Worm (Caenorhabditis elegans) whole organism, L2 larva: ENCODE results near the gene Y24F12A.1.

Experiments
- C34F6.9 ChIP-seq: fragments of 150-350 bp; optimal IDR thresholded peaks from 2 replicates; lab custom pipeline; 2014; ENCODE audit warnings: missing biosample characterization, missing genetic modification characterization
- F13H6.1 ChIP-seq: sonication (generic microtip); optimal IDR thresholded peaks from 2 replicates; lab custom pipeline; 2016; ENCODE audit warnings: missing genetic modification characterization, missing compliant biosample characterization
- Y55F3AM.14 ChIP-seq: fragments of 200-800 bp; sonication (Bioruptor generic); optimal IDR thresholded peaks from 2 replicates; lab custom pipeline; 2018; ENCODE audit warnings: mild to moderate bottlenecking, missing genetic modification characterization, missing compliant biosample characterization
- ZK546.5 ChIP-seq: sonication (generic microtip); optimal IDR thresholded peaks from 2 replicates; lab custom pipeline; 2017; ENCODE audit warnings: missing biosample characterization, missing genetic modification characterization
- aly-2 ChIP-seq: fragments of 150-350 bp; optimal IDR thresholded peaks from 2 replicates; lab custom pipeline; 2014; ENCODE audit warnings: missing biosample characterization, missing genetic modification characterization
- ama-1 ChIP-seq: fragments of 150-350 bp; optimal IDR thresholded peaks from 2 replicates; lab custom pipeline; 2018; ENCODE audit warnings: inconsistent platforms
- blmp-1 ChIP-seq: sonication (generic microtip); optimal IDR thresholded peaks from 2 replicates; lab custom pipeline; 2017; ENCODE audit warnings: missing genetic modification characterization, mild to moderate bottlenecking, missing compliant biosample characterization, antibody characterized with exemption, moderate library complexity; ENCODE audit not compliant: insufficient read depth
- ceh-16 ChIP-seq: fragments of 150-350 bp; optimal IDR thresholded peaks from 2 replicates; lab custom pipeline; 2014; ENCODE audit warnings: missing biosample characterization, missing genetic modification characterization
- ceh-82 ChIP-seq: fragments of 150-350 bp; optimal IDR thresholded peaks from 2 replicates; lab custom pipeline; 2014; ENCODE audit warnings: missing biosample characterization, missing genetic modification characterization
- crh-2 ChIP-seq: sonication (generic microtip); optimal IDR thresholded peaks from 2 replicates; lab custom pipeline; 2017; ENCODE audit warnings: missing biosample characterization, missing genetic modification characterization
- elt-1 ChIP-seq: fragments of 150-350 bp; optimal IDR thresholded peaks from 2 replicates; lab custom pipeline; 2014; ENCODE audit warnings: missing biosample characterization, missing genetic modification characterization
- elt-3 ChIP-seq: sonication (generic microtip); optimal IDR thresholded peaks from 2 replicates; lab custom pipeline; 2017; ENCODE audit warnings: missing biosample characterization, missing genetic modification characterization
- fos-1 ChIP-seq: fragments of 150-350 bp; optimal IDR thresholded peaks from 2 replicates; lab custom pipeline; 2014; ENCODE audit warnings: missing biosample characterization, missing genetic modification characterization
- gmeb-1 ChIP-seq: fragments of 150-350 bp; optimal IDR thresholded peaks from 2 replicates; lab custom pipeline; 2014; ENCODE audit warnings: missing biosample characterization, missing genetic modification characterization
- lin-11 ChIP-seq: fragments of 150-350 bp; sonication (generic microtip); optimal IDR thresholded peaks from 2 replicates; lab custom pipeline; 2014; ENCODE audit warnings: missing biosample characterization, missing genetic modification characterization, inconsistent platforms, mixed read lengths
- lin-13 ChIP-seq: fragments of 150-350 bp; optimal IDR thresholded peaks from 2 replicates; lab custom pipeline; 2014; ENCODE audit warnings: missing biosample characterization, missing genetic modification reagents, missing genetic modification characterization
- lsy-2 ChIP-seq, 2 experiments: fragments of 150-350 bp in 1 of 2; sonication (generic microtip) in 1 of 2; optimal IDR thresholded peaks; 2 replicates each; lab custom pipeline; 2014 to 2017; ENCODE audit warnings: missing biosample characterization in 2 of 2, missing genetic modification characterization in 2 of 2
- mbf-1 ChIP-seq: sonication (generic microtip); optimal IDR thresholded peaks from 2 replicates; lab custom pipeline; 2017; ENCODE audit warnings: missing biosample characterization, missing genetic modification characterization
- mdl-1 ChIP-seq, 2 experiments: fragments of 150-350 bp in 1 of 2; sonication (generic microtip) in 1 of 2; optimal IDR thresholded peaks; 2 replicates each; lab custom pipeline; 2017; ENCODE audit warnings: missing biosample characterization in 2 of 2, missing genetic modification characterization in 2 of 2
- nhr-10 ChIP-seq: sonication (generic microtip); optimal IDR thresholded peaks from 2 replicates; lab custom pipeline; 2017; ENCODE audit warnings: missing biosample characterization, missing genetic modification characterization
- nhr-11 ChIP-seq: fragments of 150-350 bp; optimal IDR thresholded peaks from 2 replicates; lab custom pipeline; 2014; ENCODE audit warnings: missing biosample characterization, missing genetic modification characterization
- nhr-12 ChIP-seq: fragments of 150-350 bp; optimal IDR thresholded peaks from 2 replicates; lab custom pipeline; 2014; ENCODE audit warnings: missing biosample characterization, missing genetic modification characterization
- nhr-129 ChIP-seq: fragments of 150-350 bp; optimal IDR thresholded peaks from 2 replicates; lab custom pipeline; 2014; ENCODE audit warnings: missing biosample characterization, missing genetic modification characterization
- nhr-21 ChIP-seq: fragments of 150-350 bp; optimal IDR thresholded peaks from 2 replicates; lab custom pipeline; 2014; ENCODE audit warnings: missing biosample characterization, missing genetic modification characterization
- nhr-25 ChIP-seq: fragments of 150-350 bp; sonication (generic microtip); optimal IDR thresholded peaks from 3 replicates; lab custom pipeline; 2014; ENCODE audit warnings: missing biosample characterization, missing genetic modification characterization
- nhr-77 ChIP-seq: fragments of 150-350 bp; optimal IDR thresholded peaks from 2 replicates; lab custom pipeline; 2014; ENCODE audit warnings: missing biosample characterization, missing genetic modification characterization
- skn-1 ChIP-seq: sonication (generic microtip); optimal IDR thresholded peaks from 2 replicates; lab custom pipeline; 2017; ENCODE audit warnings: missing biosample characterization, missing genetic modification characterization
- sma-3 ChIP-seq: sonication (generic microtip); optimal IDR thresholded peaks from 2 replicates; lab custom pipeline; 2016; ENCODE audit warnings: missing genetic modification reagents, missing genetic modification characterization, missing compliant biosample characterization
- sma-9 ChIP-seq, 2 experiments: fragments of 150-350 bp in 1 of 2; sonication (generic microtip) in 1 of 2; optimal IDR thresholded peaks; 2 replicates each; lab custom pipeline; 2014 to 2016; ENCODE audit warnings: missing genetic modification characterization in 2 of 2, mild to moderate bottlenecking in 1 of 2, missing biosample characterization in 1 of 2, missing compliant biosample characterization in 1 of 2, missing genetic modification reagents in 1 of 2, moderate library complexity in 1 of 2
- snpc-4 ChIP-seq: fragments of 150-350 bp; optimal IDR thresholded peaks from 2 replicates; lab custom pipeline; 2014; ENCODE audit warnings: missing biosample characterization, missing genetic modification characterization
- unc-39 ChIP-seq: fragments of 150-350 bp; optimal IDR thresholded peaks from 2 replicates; lab custom pipeline; 2014; ENCODE audit warnings: missing biosample characterization, missing genetic modification characterization
- unc-55 ChIP-seq: fragments of 150-350 bp; sonication (generic microtip); optimal IDR thresholded peaks from 3 replicates; lab custom pipeline; 2014; ENCODE audit warnings: missing biosample characterization, missing genetic modification reagents, missing genetic modification characterization
- unc-62 ChIP-seq: fragments of 150-350 bp; optimal IDR thresholded peaks from 2 replicates; lab custom pipeline; 2014; ENCODE audit warnings: missing biosample characterization, missing genetic modification reagents, missing genetic modification characterization
- zag-1 ChIP-seq: fragments of 150-350 bp; optimal IDR thresholded peaks from 2 replicates; lab custom pipeline; 2014; ENCODE audit warnings: missing biosample characterization, missing genetic modification characterization
- ztf-1 ChIP-seq: fragments of 200-800 bp; sonication (Bioruptor generic); conservative IDR thresholded peaks from 2 replicates; pipeline ENCODE4 v1.3.6; 2022; ENCODE audit warnings: missing genetic modification characterization, missing compliant biosample characterization
- ztf-11 ChIP-seq: sonication (generic microtip); optimal IDR thresholded peaks from 2 replicates; lab custom pipeline; 2017; ENCODE audit warnings: missing biosample characterization, missing genetic modification characterization
- ztf-4 ChIP-seq: fragments of 150-350 bp; optimal IDR thresholded peaks from 2 replicates; lab custom pipeline; 2014; ENCODE audit warnings: missing biosample characterization, missing genetic modification characterization

The Y24F12A.1 gene

DNA sequence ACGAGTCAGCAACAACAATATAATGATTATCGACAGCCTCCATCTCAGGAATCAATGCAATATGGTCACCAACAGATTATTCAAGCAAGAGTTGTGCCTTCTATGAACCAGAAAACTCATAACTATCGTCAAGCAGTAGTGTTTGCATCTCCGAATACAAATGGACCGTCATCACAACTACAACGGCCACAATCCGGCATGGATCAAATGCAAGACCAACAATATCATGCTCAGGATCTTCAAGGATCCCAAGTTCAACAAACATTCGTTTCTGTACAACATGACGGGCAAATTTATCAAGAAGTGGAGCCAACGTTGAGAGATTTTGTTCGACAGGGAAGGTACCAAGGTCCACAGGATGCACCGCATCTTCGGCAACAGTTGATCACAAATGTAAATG is 8.0 kb upstream of the Y24F12A.1 start:
- TF ChIP-seq nhr-12 (tag; lab: Kevin White, UChicago) (no peak), nhr-21 (tag; lab: Kevin White, UChicago) (no peak), ceh-82 (no peak), unc-55 (no peak), ztf-1 (GFP tag; lab: Robert Waterston, UW) (no peak), ztf-4 (tag; lab: Kevin White, UChicago) (no peak), nhr-11 (tag; lab: Kevin White, UChicago) (no peak), lin-13 (no peak)

ce11 chrIV:11599717-11600116 is 5.3 kb upstream of the Y24F12A.1 start:
- TF ChIP-seq nhr-11 (tag; lab: Kevin White, UChicago) (no peak), ztf-11 (no peak), lsy-2 (tag; optimal IDR thresholded peaks at IDR 0.05; lab: Kevin White, UChicago) (no peak), aly-2 (tag; lab: Kevin White, UChicago) (no peak), unc-39 (tag; lab: Kevin White, UChicago) (no peak), blmp-1 (no peak), zag-1 (tag; lab: Kevin White, UChicago) (no peak), ceh-16 (peak; percentile 7), nhr-21 (tag; lab: Kevin White, UChicago) (no peak), ztf-4 (tag; lab: Kevin White, UChicago) (no peak), elt-1 (peak; percentile 47), elt-3 (no peak), Y55F3AM.14 (GFP tag; lab: Kevin White, UChicago) (no peak)

ce11 chrIV:11601721-11602405 is 3.2 kb upstream of the Y24F12A.1 start:
- TF ChIP-seq sma-9 (GFP tag; optimal IDR thresholded peaks at IDR 0.05; lab: Kevin White, UChicago), result peak; percentile 51
- TF ChIP-seq sma-9 (tag; optimal IDR thresholded peaks at IDR 0.05; lab: Kevin White, UChicago), result no peak
- peak; percentile 57 to 94 for TF ChIP-seq lsy-2 (tag; optimal IDR thresholded peaks at IDR 0.05; lab: Kevin White, UChicago)
- peak; percentile 26 for TF ChIP-seq ZK546.5
- peak; percentile 81 for TF ChIP-seq lin-11 (tag; lab: Kevin White, UChicago)
- no peak for TF ChIP-seq ceh-16
- TF ChIP-seq F13H6.1 (tag; lab: Kevin White, UChicago), result peak; percentile 40
- TF ChIP-seq nhr-10 (tag; lab: Kevin White, UChicago), result no peak
- TF ChIP-seq nhr-21 (tag; lab: Kevin White, UChicago), result peak; percentile 4
- TF ChIP-seq nhr-12 (tag; lab: Kevin White, UChicago), result no peak
- peak; percentile 32 for TF ChIP-seq ztf-4 (tag; lab: Kevin White, UChicago)
- TF ChIP-seq gmeb-1 (tag; lab: Kevin White, UChicago), result peak; percentile 75
- TF ChIP-seq nhr-11 (tag; lab: Kevin White, UChicago), result no peak
- TF ChIP-seq Y55F3AM.14 (GFP tag; lab: Kevin White, UChicago), result peak; percentile 21
- TF ChIP-seq sma-3 (GFP tag; lab: Kevin White, UChicago), result peak; percentile 46
- TF ChIP-seq mdl-1 (tag; optimal IDR thresholded peaks at IDR 0.05; lab: Kevin White, UChicago), result no peak
- peak; percentile 49 for TF ChIP-seq skn-1 (tag; lab: Kevin White, UChicago)
- no peak for TF ChIP-seq ceh-82
- no peak for TF ChIP-seq nhr-77 (tag; lab: Kevin White, UChicago)
- TF ChIP-seq snpc-4, result no peak
- peak; percentile 57 for TF ChIP-seq crh-2 (tag; lab: Kevin White, UChicago)
- peak; percentile 63 for TF ChIP-seq nhr-129 (tag; lab: Kevin White, UChicago)
- peak; percentile 79 for TF ChIP-seq C34F6.9 (tag; lab: Kevin White, UChicago)
- TF ChIP-seq fos-1 (tag; lab: Kevin White, UChicago), result peak; percentile 23
- no peak for TF ChIP-seq unc-62 (GFP tag; lab: Kevin White, UChicago)
- TF ChIP-seq unc-55, result peak; percentile 92
- peak; percentile 65 for TF ChIP-seq lin-13
- peak; percentile 26 for TF ChIP-seq blmp-1
- TF ChIP-seq mbf-1 (tag; lab: Kevin White, UChicago), result no peak
- TF ChIP-seq ama-1 (lab: Kevin White, UChicago), result peak; percentile 39
- peak; percentile 50 for TF ChIP-seq nhr-25 (tag; lab: Kevin White, UChicago)
